Worm (Caenorhabditis elegans): ENCODE measurements around the gene K09C6.10.

DNA sequence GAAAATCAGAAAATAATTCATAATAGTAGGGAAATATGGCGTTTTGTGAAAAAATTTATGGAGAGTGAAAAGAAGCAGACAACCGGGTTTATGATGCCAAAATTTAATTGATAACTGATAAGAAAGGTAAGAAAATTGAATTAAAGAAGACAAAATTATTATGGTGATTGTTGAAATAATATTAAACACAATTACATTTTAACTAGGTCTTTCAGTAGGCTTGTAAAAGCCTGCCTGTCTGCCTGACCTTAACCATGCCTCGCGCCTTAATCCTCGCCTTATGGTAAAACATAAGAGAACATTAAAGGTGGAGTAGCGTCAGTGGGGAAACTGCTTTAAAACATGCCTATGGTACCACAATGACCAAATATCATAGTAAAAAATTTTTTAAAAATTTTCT lies 39.3 kb downstream of the K09C6.10 start, which contains the start of gene T02B11.8:
- no peak for TF ChIP-seq ama-1 (optimal IDR thresholded peaks at IDR 0.05)
- TF ChIP-seq flt-1 (GFP tag; IDR thresholded peaks at IDR 0.05): no peak
- TF ChIP-seq ceh-13 (GFP tag; optimal IDR thresholded peaks at IDR 0.05): no peak
- TF ChIP-seq hmg-4 (GFP tag; optimal IDR thresholded peaks at IDR 0.05): no peak
- no peak for TF ChIP-seq ets-7 (tag; optimal IDR thresholded peaks at IDR 0.05)
- no peak for TF ChIP-seq tra-4 (tag; optimal IDR thresholded peaks at IDR 0.05)
